Fruit fly (Drosophila melanogaster) whole organism, embryonic: Measurements from ENCODE around the gene sti.
A peak's percentile ranks its signal among the peaks of the same experiment; 100 is the strongest.

ENCODE experiments used
- Bgb ChIP-seq: fragments of 200-800 bp; sonication (Bioruptor generic); IDR thresholded peaks from 2 replicates; pipeline ENCODE4 v1.3.6; 2022; ENCODE audit warnings: missing biosample characterization, missing genetic modification characterization; ENCODE audit not compliant: partially characterized antibody
- BtbVII ChIP-seq: fragments of 200-800 bp; sonication (Bioruptor generic); optimal IDR thresholded peaks from 3 replicates; lab custom pipeline; 2017; ENCODE audit warnings: missing biosample characterization, mild to moderate bottlenecking, missing genetic modification characterization
- C15 ChIP-seq: fragments of 200-800 bp; sonication (Bioruptor generic); IDR thresholded peaks from 3 replicates; pipeline ENCODE4 v1.3.6; 2022; ENCODE audit warnings: missing biosample characterization, missing genetic modification characterization
- CG10267 ChIP-seq: fragments of 200-800 bp; sonication (Bioruptor generic); optimal IDR thresholded peaks from 2 replicates; lab custom pipeline; 2018; ENCODE audit warnings: missing biosample characterization, mild to moderate bottlenecking, missing genetic modification characterization, moderate library complexity
- CG10431 ChIP-seq: fragments of 200-800 bp; sonication (Bioruptor generic); optimal IDR thresholded peaks from 3 replicates; lab custom pipeline; 2018; ENCODE audit warnings: missing biosample characterization, mild to moderate bottlenecking, missing genetic modification characterization
- CG11085 ChIP-seq: fragments of 200-800 bp; sonication (Bioruptor generic); IDR thresholded peaks from 2 replicates; pipeline ENCODE4 v1.3.6; 2022; ENCODE audit warnings: missing biosample characterization, missing genetic modification characterization
- CG11560 ChIP-seq: fragments of 200-800 bp; sonication (Bioruptor generic); IDR thresholded peaks from 3 replicates; pipeline ENCODE4 v1.3.6; 2022; ENCODE audit warnings: missing biosample characterization, missing genetic modification characterization
- CG11696 ChIP-seq: fragments of 200-800 bp; sonication (Bioruptor generic); IDR thresholded peaks from 2 replicates; pipeline ENCODE4 v1.3.6; 2022; ENCODE audit warnings: missing biosample characterization, missing genetic modification characterization
- CG12236 ChIP-seq: fragments of 200-800 bp; sonication (Bioruptor generic); optimal IDR thresholded peaks from 2 replicates; lab custom pipeline; 2016; ENCODE audit warnings: missing biosample characterization, missing genetic modification characterization
- CG12769 ChIP-seq: fragments of 200-800 bp; sonication (Bioruptor generic); optimal IDR thresholded peaks from 2 replicates; lab custom pipeline; 2019; ENCODE audit warnings: missing biosample characterization, mild to moderate bottlenecking, missing genetic modification characterization, moderate library complexity
- CG14014 ChIP-seq: fragments of 200-800 bp; sonication (Bioruptor generic); IDR thresholded peaks from 2 replicates; pipeline ENCODE4 v1.3.6; 2022; ENCODE audit warnings: missing biosample characterization, missing genetic modification characterization
- CG14050 ChIP-seq: fragments of 200-800 bp; sonication (Bioruptor generic); IDR thresholded peaks from 3 replicates; pipeline ENCODE4 v1.3.6; 2022; ENCODE audit warnings: missing biosample characterization, missing genetic modification characterization
- CG1602 ChIP-seq: fragments of 200-800 bp; sonication (Bioruptor generic); optimal IDR thresholded peaks from 3 replicates; lab custom pipeline; 2016; ENCODE audit warnings: missing biosample characterization, missing genetic modification characterization
- CG18011 ChIP-seq: fragments of 200-800 bp; sonication (Bioruptor generic); optimal IDR thresholded peaks from 2 replicates; lab custom pipeline; 2017; ENCODE audit warnings: missing biosample characterization, missing genetic modification characterization, mild to moderate bottlenecking, moderate library complexity, missing genotype
- CG2129 ChIP-seq: fragments of 200-800 bp; sonication (Bioruptor generic); IDR thresholded peaks from 2 replicates; pipeline ENCODE4 v1.3.6; 2022; ENCODE audit warnings: missing biosample characterization, missing genetic modification characterization; ENCODE audit not compliant: partially characterized antibody
- CG2202 ChIP-seq: fragments of 200-800 bp; sonication (Bioruptor generic); optimal IDR thresholded peaks from 2 replicates; lab custom pipeline; 2018; ENCODE audit warnings: missing biosample characterization, mild to moderate bottlenecking, missing genetic modification characterization
- CG3847 ChIP-seq: fragments of 200-800 bp; sonication (Bioruptor generic); IDR thresholded peaks from 2 replicates; pipeline ENCODE4 v1.3.6; 2022; ENCODE audit warnings: missing biosample characterization, missing genetic modification characterization
- CG4328 ChIP-seq: fragments of 200-800 bp; sonication (Bioruptor generic); optimal IDR thresholded peaks from 3 replicates; lab custom pipeline; 2017; ENCODE audit warnings: missing biosample characterization, missing genetic modification reagents, missing genetic modification characterization
- CG6683 ChIP-seq: fragments of 200-800 bp; sonication (Bioruptor generic); optimal IDR thresholded peaks from 2 replicates; lab custom pipeline; 2017; ENCODE audit warnings: missing biosample characterization, mild to moderate bottlenecking, missing genetic modification characterization, missing genetic modification reagents
- CG7357 ChIP-seq: fragments of 200-800 bp; sonication (Bioruptor generic); IDR thresholded peaks from 3 replicates; pipeline ENCODE4 v1.3.6; 2022; ENCODE audit warnings: missing biosample characterization, missing genetic modification characterization
- CG9437 ChIP-seq: fragments of 200-800 bp; sonication (Bioruptor generic); optimal IDR thresholded peaks from 2 replicates; lab custom pipeline; 2018; ENCODE audit warnings: missing biosample characterization, mild to moderate bottlenecking, missing genetic modification characterization
- CoRest ChIP-seq: fragments of 200-800 bp; sonication (Bioruptor generic); optimal IDR thresholded peaks from 3 replicates; lab custom pipeline; 2018; ENCODE audit warnings: missing biosample characterization, mild to moderate bottlenecking, missing genetic modification characterization, moderate library complexity
- HLH4C ChIP-seq: fragments of 200-800 bp; sonication (Bioruptor generic); IDR thresholded peaks from 3 replicates; pipeline ENCODE4 v1.3.6; 2022; ENCODE audit warnings: missing biosample characterization, missing genetic modification characterization; ENCODE audit not compliant: partially characterized antibody
- HmgZ ChIP-seq: fragments of 200-800 bp; sonication (Bioruptor generic); optimal IDR thresholded peaks from 2 replicates; lab custom pipeline; 2018; ENCODE audit warnings: missing biosample characterization, mild to moderate bottlenecking, missing genetic modification characterization
- MBD-R2 ChIP-seq: fragments of 200-800 bp; sonication (Bioruptor generic); IDR thresholded peaks from 2 replicates; pipeline ENCODE4 v1.3.6; 2022; ENCODE audit warnings: missing biosample characterization, missing genetic modification characterization
- Max ChIP-seq: fragments of 200-800 bp; sonication (Bioruptor generic); optimal IDR thresholded peaks from 2 replicates; lab custom pipeline; 2016; ENCODE audit warnings: missing biosample characterization, mild to moderate bottlenecking, missing genetic modification characterization
- NC2α ChIP-seq: fragments of 200-800 bp; sonication (Bioruptor generic); optimal IDR thresholded peaks from 2 replicates; lab custom pipeline; 2016; ENCODE audit warnings: missing biosample characterization, missing genetic modification characterization
- Nf-YC ChIP-seq: fragments of 200-800 bp; optimal IDR thresholded peaks from 3 replicates; lab custom pipeline; 2019; ENCODE audit warnings: missing biosample characterization, mild to moderate bottlenecking, missing genetic modification characterization, moderate library complexity
- Ptx1 ChIP-seq: fragments of 200-800 bp; sonication (Bioruptor generic); IDR thresholded peaks from 2 replicates; pipeline ENCODE4 v1.3.6; 2022; ENCODE audit warnings: missing biosample characterization, missing genetic modification characterization
- Rfx ChIP-seq: fragments of 200-800 bp; sonication (Bioruptor generic); IDR thresholded peaks from 2 replicates; pipeline ENCODE4 v1.3.6; 2022; ENCODE audit warnings: missing biosample characterization, missing genetic modification characterization
- Sry-β ChIP-seq: fragments of 200-800 bp; sonication (Bioruptor generic); optimal IDR thresholded peaks from 2 replicates; lab custom pipeline; 2018; ENCODE audit warnings: missing biosample characterization, mild to moderate bottlenecking, missing genetic modification characterization, moderate library complexity
- fru ChIP-seq: fragments of >200 bp; optimal IDR thresholded peaks from 2 replicates; lab custom pipeline; 2017
- h ChIP-seq: fragments of >200 bp; optimal IDR thresholded peaks from 2 replicates; lab custom pipeline; 2017
- her ChIP-seq: fragments of 200-800 bp; sonication (Bioruptor generic); optimal IDR thresholded peaks from 2 replicates; lab custom pipeline; 2016; ENCODE audit warnings: missing biosample characterization, missing genetic modification characterization
- hth ChIP-seq: fragments of >200 bp; optimal IDR thresholded peaks from 2 replicates; lab custom pipeline; 2017; ENCODE audit warnings: inconsistent platforms
- lmd ChIP-seq: fragments of 200-800 bp; sonication (Bioruptor generic); IDR thresholded peaks from 2 replicates; pipeline ENCODE4 v1.3.6; 2022; ENCODE audit warnings: missing biosample characterization, missing genetic modification characterization
- luna ChIP-seq: fragments of 200-800 bp; sonication (Bioruptor generic); optimal IDR thresholded peaks from 2 replicates; lab custom pipeline; 2016; ENCODE audit warnings: missing biosample characterization, missing genetic modification characterization
- nerfin-2 ChIP-seq: fragments of 200-800 bp; sonication (Bioruptor generic); IDR thresholded peaks from 2 replicates; pipeline ENCODE4 v1.3.6; 2022; ENCODE audit warnings: missing biosample characterization, missing genetic modification characterization; ENCODE audit not compliant: partially characterized antibody
- nmo ChIP-seq: fragments of 200-800 bp; sonication (Bioruptor generic); optimal IDR thresholded peaks from 2 replicates; lab custom pipeline; 2018; ENCODE audit warnings: missing biosample characterization, mild to moderate bottlenecking, missing genetic modification characterization, moderate library complexity
- oc ChIP-seq: fragments of 200-800 bp; sonication (Bioruptor generic); optimal IDR thresholded peaks from 2 replicates; lab custom pipeline; 2018; ENCODE audit warnings: missing biosample characterization, mild to moderate bottlenecking, missing genetic modification characterization, moderate library complexity
- otp ChIP-seq: fragments of 200-800 bp; sonication (Bioruptor generic); IDR thresholded peaks from 3 replicates; pipeline ENCODE4, ENCODE4 v1.3.6; 2022; ENCODE audit warnings: missing biosample characterization, missing genetic modification characterization
- pita ChIP-seq: fragments of 200-800 bp; sonication (Bioruptor generic); optimal IDR thresholded peaks from 2 replicates; lab custom pipeline; 2017; ENCODE audit warnings: missing biosample characterization, mild to moderate bottlenecking, missing genetic modification characterization
- pzg ChIP-seq: fragments of 200-800 bp; sonication (Bioruptor generic); optimal IDR thresholded peaks from 3 replicates; lab custom pipeline; 2018; ENCODE audit warnings: missing biosample characterization, mild to moderate bottlenecking, missing genetic modification characterization, moderate library complexity
- sens ChIP-seq: fragments of 200-800 bp; sonication (Bioruptor generic); peaks from one replicate; lab custom pipeline; 2016; ENCODE audit warnings: missing biosample characterization, missing genetic modification characterization
- ssp ChIP-seq: fragments of 200-800 bp; sonication (Bioruptor generic); IDR thresholded peaks from 2 replicates; pipeline ENCODE4 v1.3.6; 2022; ENCODE audit warnings: missing biosample characterization, missing genetic modification characterization
- tgo ChIP-seq: fragments of 200-800 bp; sonication (Bioruptor generic); IDR thresholded peaks from 3 replicates; pipeline ENCODE4 v1.3.6; 2022; ENCODE audit warnings: missing biosample characterization, missing genetic modification characterization
- trem ChIP-seq: fragments of 200-800 bp; optimal IDR thresholded peaks from 3 replicates; lab custom pipeline; 2019; ENCODE audit warnings: missing biosample characterization, mild to moderate bottlenecking, missing genetic modification characterization, moderate library complexity
- trh ChIP-seq: fragments of 200-800 bp; sonication (Bioruptor generic); optimal IDR thresholded peaks from 2 replicates; lab custom pipeline; 2016; ENCODE audit warnings: missing biosample characterization, missing genetic modification characterization
- wdn ChIP-seq: fragments of 200-800 bp; sonication (Bioruptor generic); IDR thresholded peaks from 2 replicates; pipeline ENCODE4 v1.3.6; 2022; ENCODE audit warnings: missing biosample characterization, missing genetic modification characterization

Gene sti

dm6 chr3L:12551671-12552070 lies 37.1 kb upstream of the sti start (continued):
- no peak for TF ChIP-seq luna (GFP tag; lab: Kevin White, UChicago)
- TF ChIP-seq tgo (GFP tag; lab: Robert Waterston, UW) = peak; percentile 38; the same call in 1 of the 3 replicates
- TF ChIP-seq CG11696 (GFP tag; lab: Robert Waterston, UW) = 0 out of 2 replicates have a peak, but pooled peaks have one; percentile 20
- TF ChIP-seq pita (GFP tag; lab: Kevin White, UChicago) = no peak
- TF ChIP-seq trem (tag; lab: Kevin White, UChicago) = no peak
- 0 out of 3 replicates have a peak, but pooled peaks have one; percentile 53 for TF ChIP-seq otp (GFP tag; lab: Robert Waterston, UW)

- TF ChIP-seq sens (GFP tag; lab: Kevin White, UChicago) (peak; percentile 63), her (GFP tag; lab: Kevin White, UChicago) (no peak)
- TF ChIP-seq, all 482 proteins: peak for 1
Measured at dm6 chr3L:12549471-12549870, 34.9 kb upstream of the sti start.

- no peak for TF ChIP-seq C15 (GFP tag; lab: Robert Waterston, UW)
- no peak for TF ChIP-seq CG2129 (GFP tag; lab: Robert Waterston, UW)
- TF ChIP-seq CG14014 (GFP tag; lab: Robert Waterston, UW) = no peak
- TF ChIP-seq fru (lab: Kevin White, UChicago) = no peak
- TF ChIP-seq CG7357 (GFP tag; lab: Robert Waterston, UW) = no peak
- TF ChIP-seq CG1602 (GFP tag; lab: Kevin White, UChicago) = no peak
- no peak for TF ChIP-seq CG3847 (GFP tag; lab: Robert Waterston, UW)
- peak; percentile 38 for TF ChIP-seq pzg (GFP tag; lab: Kevin White, UChicago)
- no peak for TF ChIP-seq trh (GFP tag; lab: Kevin White, UChicago)
- TF ChIP-seq CG12769 (tag; lab: Kevin White, UChicago) = no peak
- TF ChIP-seq HmgZ (tag; lab: Kevin White, UChicago) = peak; percentile 21
- no peak for TF ChIP-seq wdn (GFP tag; lab: Robert Waterston, UW)
- no peak for TF ChIP-seq CG4328
- peak; percentile 7 for TF ChIP-seq CG18011
- no peak for TF ChIP-seq luna (GFP tag; lab: Kevin White, UChicago)
- TF ChIP-seq CG12236 (GFP tag; lab: Kevin White, UChicago) = no peak
- TF ChIP-seq CG14050 (GFP tag; lab: Robert Waterston, UW) = no peak
- TF ChIP-seq ssp (GFP tag; lab: Robert Waterston, UW) = no peak
- TF ChIP-seq Rfx (GFP tag; lab: Robert Waterston, UW) = no peak
- TF ChIP-seq Ptx1 = no peak
- TF ChIP-seq Nf-YC (tag; lab: Kevin White, UChicago) = no peak
- TF ChIP-seq hth (lab: Kevin White, UChicago) = no peak
- TF ChIP-seq CG2202 (tag; lab: Kevin White, UChicago) = no peak
- no peak for TF ChIP-seq CG10431 (GFP tag; lab: Kevin White, UChicago)
- TF ChIP-seq BtbVII (GFP tag; lab: Kevin White, UChicago) = no peak
- TF ChIP-seq nerfin-2 (GFP tag; lab: Robert Waterston, UW) = no peak
- no peak for TF ChIP-seq NC2α (GFP tag; lab: Kevin White, UChicago)
- TF ChIP-seq HLH4C (GFP tag; lab: Robert Waterston, UW) = no peak
- TF ChIP-seq CG11085 (GFP tag; lab: Robert Waterston, UW) = no peak
- no peak for TF ChIP-seq CG11560 (tag; lab: Robert Waterston, UW)
- TF ChIP-seq Max = peak; percentile 44
- TF ChIP-seq CG9437 (GFP tag; lab: Kevin White, UChicago) = no peak
- no peak for TF ChIP-seq CoRest (tag; lab: Kevin White, UChicago)
- no peak for TF ChIP-seq h (lab: Kevin White, UChicago)
- TF ChIP-seq MBD-R2 (GFP tag; lab: Robert Waterston, UW) = peak; percentile 39; the same call in 1 of the 2 replicates
- no peak for TF ChIP-seq Sry-β
- TF ChIP-seq Bgb = no peak
- TF ChIP-seq CG6683 (GFP tag; lab: Kevin White, UChicago) = no peak
- TF ChIP-seq CG10267 = peak; percentile 40
- TF ChIP-seq nmo (GFP tag; lab: Kevin White, UChicago) = peak; percentile 13
- TF ChIP-seq oc (tag; lab: Kevin White, UChicago) = no peak
- no peak for TF ChIP-seq lmd (GFP tag; lab: Robert Waterston, UW)
Measured at dm6 chr3L:12537123-12537522, 22.5 kb upstream of the sti start, which contains the start of gene CG4069. Gene CG4069 (minus strand): TSS chr3L:12537315.
